Worm (Caenorhabditis elegans): ENCODE measurements around the gene W01D2.6.

- TF ChIP-seq elt-3 (tag; optimal IDR thresholded peaks at IDR 0.05) (no peak), sptf-1 (tag; optimal IDR thresholded peaks at IDR 0.05) (no peak), nhr-237 (tag; optimal IDR thresholded peaks at IDR 0.05) (no peak), elt-1 (tag; optimal IDR thresholded peaks at IDR 0.05; ENCODE audit: borderline replicate concordance, insufficient read depth) (no peak), unc-120 (tag; optimal IDR thresholded peaks at IDR 0.05; ENCODE audit: poor library complexity, severe bottlenecking) (no peak), bed-3 (GFP tag; optimal IDR thresholded peaks at IDR 0.05) (no peak), unc-62 (GFP tag; optimal IDR thresholded peaks at IDR 0.05) (no peak), ceh-43 (GFP tag; optimal IDR thresholded peaks at IDR 0.05) (no peak), nhr-76 (tag; optimal IDR thresholded peaks at IDR 0.05) (no peak)
Observed at ce11 chrII:14816086-14816485, 7.3 kb downstream of the W01D2.6 start.
